Worm (Caenorhabditis elegans) whole organism, L4/young adult: Measurements from ENCODE around the gene Y12A6A.1.

Experiments used
- W03F9.2 ChIP-seq: fragments of 150-350 bp; optimal IDR thresholded peaks from 2 replicates; lab custom pipeline; 2014; ENCODE audit warnings: missing biosample characterization, missing genetic modification characterization
- dao-5 ChIP-seq: sonication (generic microtip); optimal IDR thresholded peaks from 2 replicates; lab custom pipeline; 2016; ENCODE audit warnings: missing genotype, missing genetic modification characterization, moderate library complexity, missing compliant biosample characterization
- him-1 ChIP-seq: sonication (generic microtip); optimal IDR thresholded peaks from 2 replicates; lab custom pipeline; 2016; ENCODE audit warnings: missing genotype, missing genetic modification reagents, missing genetic modification characterization, missing compliant biosample characterization

DNA sequence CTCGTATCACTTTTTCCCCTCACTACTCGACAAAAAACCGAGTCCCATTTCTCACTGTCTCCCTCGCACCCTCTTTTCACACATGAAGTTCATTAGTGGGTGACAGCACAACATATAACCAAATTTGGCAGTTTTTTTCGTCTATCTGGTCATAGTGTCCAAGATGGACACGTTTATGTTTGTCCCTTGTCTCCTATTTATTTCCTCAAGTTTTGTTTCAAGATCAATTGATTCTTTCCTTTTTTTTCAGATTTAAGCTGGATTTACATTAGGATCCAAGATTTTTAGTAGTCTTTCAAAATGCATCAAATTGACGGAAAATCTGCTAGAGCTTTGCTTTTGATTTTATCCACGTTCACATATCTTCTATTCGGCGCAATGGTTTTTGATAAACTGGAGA lies 18.0 kb upstream of the Y12A6A.1 start, which contains the start of gene twk-20:
- no peak for TF ChIP-seq dao-5
- no peak for TF ChIP-seq him-1 (tag; lab: Kevin White, UChicago)
- TF ChIP-seq W03F9.2 (tag; lab: Kevin White, UChicago) = no peak
